Worm (Caenorhabditis elegans) whole organism, young adult: ENCODE measurements around the gene pqn-82.
A peak's percentile ranks its signal among the peaks of the same experiment; 100 is the strongest.

Experiments used
- B0035.1 ChIP-seq: sonication (generic microtip); optimal IDR thresholded peaks from 2 replicates; lab custom pipeline; 2016; ENCODE audit warnings: missing genetic modification characterization, mild to moderate bottlenecking, missing compliant biosample characterization, missing genotype, missing genetic modification reagents
- B0261.1 ChIP-seq: sonication (generic microtip); optimal IDR thresholded peaks from 2 replicates; lab custom pipeline; 2016; ENCODE audit warnings: mild to moderate bottlenecking, missing genetic modification characterization, moderate library complexity, missing compliant biosample characterization
- B0336.3 ChIP-seq: fragments of 200-800 bp; sonication (Bioruptor generic); IDR thresholded peaks from 2 replicates; pipeline ENCODE4 v1.3.6; 2022; ENCODE audit warnings: missing genetic modification characterization, missing compliant biosample characterization
- F10E7.11 ChIP-seq: sonication (generic microtip); optimal IDR thresholded peaks from 2 replicates; lab custom pipeline; 2017; ENCODE audit warnings: mild to moderate bottlenecking, missing genetic modification characterization, moderate library complexity, missing compliant biosample characterization
- F22D6.2 ChIP-seq: sonication (generic microtip); optimal IDR thresholded peaks from 2 replicates; lab custom pipeline; 2016; ENCODE audit warnings: mild to moderate bottlenecking, missing genetic modification characterization, missing compliant biosample characterization
- F33H1.4 ChIP-seq: fragments of 200-800 bp; sonication (Bioruptor generic); IDR thresholded peaks from 2 replicates; pipeline ENCODE4 v1.3.6; 2022; ENCODE audit warnings: missing genetic modification reagents, missing genetic modification characterization, missing compliant biosample characterization
- F52B5.7 ChIP-seq: sonication (generic microtip); optimal IDR thresholded peaks from 2 replicates; lab custom pipeline; 2016; ENCODE audit warnings: mild to moderate bottlenecking, missing genetic modification characterization, missing compliant biosample characterization
- K12H6.12 ChIP-seq: fragments of 200-800 bp; sonication (Bioruptor generic); optimal IDR thresholded peaks from 2 replicates; lab custom pipeline; 2018; ENCODE audit warnings: mild to moderate bottlenecking, missing genetic modification characterization, missing compliant biosample characterization
- Y53F4B.3 ChIP-seq: fragments of 200-800 bp; sonication (Bioruptor generic); IDR thresholded peaks from 2 replicates; pipeline ENCODE4 v1.3.6; 2022; ENCODE audit warnings: missing genetic modification reagents, missing genetic modification characterization, missing compliant biosample characterization
- Y53G8AR.9 ChIP-seq: fragments of 200-800 bp; sonication (Bioruptor generic); conservative IDR thresholded peaks from 2 replicates; pipeline ENCODE4 v1.3.6; 2022; ENCODE audit warnings: missing genetic modification reagents, missing genetic modification characterization, missing compliant biosample characterization
- Y67H2A.10 ChIP-seq: fragments of 200-800 bp; sonication (Bioruptor generic); conservative IDR thresholded peaks from 2 replicates; pipeline ENCODE4 v1.3.6; 2022; ENCODE audit warnings: missing genetic modification reagents, missing genetic modification characterization, missing compliant biosample characterization
- Y79H2A.3 ChIP-seq: fragments of 200-800 bp; sonication (Bioruptor generic); conservative IDR thresholded peaks from 2 replicates; pipeline ENCODE4 v1.3.6; 2022; ENCODE audit warnings: missing genetic modification reagents, missing genetic modification characterization, missing compliant biosample characterization
- aptf-3 ChIP-seq: fragments of 200-800 bp; sonication (Bioruptor generic); IDR thresholded peaks from 2 replicates; pipeline ENCODE4 v1.3.6; 2022; ENCODE audit warnings: missing genetic modification characterization, missing compliant biosample characterization
- attf-5 ChIP-seq: fragments of 200-800 bp; sonication (Bioruptor generic); optimal IDR thresholded peaks from 2 replicates; lab custom pipeline; 2018; ENCODE audit warnings: mild to moderate bottlenecking, missing genetic modification characterization, missing compliant biosample characterization
- cebp-1 ChIP-seq, 2 experiments: fragments of 200-800 bp in 1 of 2; sonication (Bioruptor generic) in 1 of 2; sonication (generic microtip) in 1 of 2; IDR thresholded peaks in 1 of 2; optimal IDR thresholded peaks in 1 of 2; 2 replicates each; pipeline versions ENCODE4 v1.3.6 to Lab custom; 2017 to 2022; ENCODE audit warnings: missing compliant biosample characterization in 2 of 2, missing genetic modification characterization in 2 of 2, mild to moderate bottlenecking in 1 of 2, missing genetic modification reagents in 1 of 2, moderate library complexity in 1 of 2
- cebp-2 ChIP-seq: fragments of 200-800 bp; sonication (Bioruptor generic); IDR thresholded peaks from 2 replicates; pipeline ENCODE4 v1.3.6; 2022; ENCODE audit warnings: missing genetic modification characterization, missing compliant biosample characterization
- ceh-27 ChIP-seq: fragments of 200-800 bp; sonication (Bioruptor generic); optimal IDR thresholded peaks from 2 replicates; lab custom pipeline; 2018; ENCODE audit warnings: mild to moderate bottlenecking, missing genetic modification characterization, moderate library complexity, missing compliant biosample characterization
- ceh-58 ChIP-seq: fragments of 200-800 bp; sonication (Bioruptor generic); IDR thresholded peaks from 2 replicates; pipeline ENCODE4 v1.3.6; 2022; ENCODE audit warnings: missing genetic modification characterization, missing compliant biosample characterization
- die-1 ChIP-seq: sonication (generic microtip); optimal IDR thresholded peaks from 2 replicates; lab custom pipeline; 2016; ENCODE audit warnings: missing genotype, mild to moderate bottlenecking, missing genetic modification characterization, missing compliant biosample characterization
- egl-18 ChIP-seq: fragments of 200-800 bp; sonication (Bioruptor generic); IDR thresholded peaks from 2 replicates; pipeline ENCODE4 v1.3.6; 2022; ENCODE audit warnings: missing genetic modification reagents, missing genetic modification characterization, missing compliant biosample characterization
- ekl-4 ChIP-seq: fragments of 200-800 bp; sonication (Bioruptor generic); IDR thresholded peaks from 2 replicates; pipeline ENCODE4 v1.3.6; 2022; ENCODE audit warnings: missing genetic modification reagents, missing genetic modification characterization, missing compliant biosample characterization
- gei-17 ChIP-seq: fragments of 200-800 bp; sonication (Bioruptor generic); optimal IDR thresholded peaks from 2 replicates; lab custom pipeline; 2018; ENCODE audit warnings: mild to moderate bottlenecking, missing genetic modification characterization, missing compliant biosample characterization
- hlh-12 ChIP-seq: sonication (generic microtip); optimal IDR thresholded peaks from 2 replicates; lab custom pipeline; 2016; ENCODE audit warnings: missing genetic modification characterization, missing compliant biosample characterization
- hlh-26 ChIP-seq: fragments of 200-800 bp; sonication (Bioruptor generic); conservative IDR thresholded peaks from 2 replicates; pipeline ENCODE4 v1.3.6; 2022; ENCODE audit warnings: missing genetic modification reagents, missing genetic modification characterization, missing compliant biosample characterization
- hmg-1.2 ChIP-seq: fragments of 200-800 bp; sonication (Bioruptor generic); IDR thresholded peaks from 2 replicates; pipeline ENCODE4 v1.3.6; 2022; ENCODE audit warnings: missing genetic modification reagents, missing genetic modification characterization, missing compliant biosample characterization
- lin-26 ChIP-seq: fragments of 200-800 bp; sonication (Bioruptor generic); IDR thresholded peaks from 2 replicates; pipeline ENCODE4 v1.3.6; 2022; ENCODE audit warnings: missing genetic modification reagents, missing genetic modification characterization, missing compliant biosample characterization
- lin-40 ChIP-seq: sonication (generic microtip); optimal IDR thresholded peaks from 2 replicates; lab custom pipeline; 2016; ENCODE audit warnings: missing genetic modification characterization, mild to moderate bottlenecking, missing compliant biosample characterization, missing genotype, missing genetic modification reagents
- lin-54 ChIP-seq: fragments of 200-800 bp; sonication (Bioruptor generic); optimal IDR thresholded peaks from 2 replicates; lab custom pipeline; 2018; ENCODE audit warnings: mild to moderate bottlenecking, missing genetic modification characterization, missing compliant biosample characterization
- lsy-27 ChIP-seq: sonication (generic microtip); optimal IDR thresholded peaks from 2 replicates; lab custom pipeline; 2017; ENCODE audit warnings: missing genetic modification characterization, mild to moderate bottlenecking, missing compliant biosample characterization, antibody characterized with exemption, missing genotype, borderline replicate concordance; ENCODE audit not compliant: insufficient read depth
- madf-10 ChIP-seq: sonication (generic microtip); optimal IDR thresholded peaks from 2 replicates; lab custom pipeline; 2016; ENCODE audit warnings: mild to moderate bottlenecking, missing genetic modification characterization, missing compliant biosample characterization
- madf-3 ChIP-seq: fragments of 200-800 bp; sonication (Bioruptor generic); IDR thresholded peaks from 2 replicates; pipeline ENCODE4 v1.3.6; 2022; ENCODE audit warnings: missing genetic modification reagents, missing genetic modification characterization, missing compliant biosample characterization
- madf-6 ChIP-seq: fragments of 200-800 bp; sonication (Bioruptor generic); IDR thresholded peaks from 2 replicates; pipeline ENCODE4 v1.3.6; 2022; ENCODE audit warnings: missing genetic modification reagents, missing genetic modification characterization, missing compliant biosample characterization
- mel-28 ChIP-seq: sonication (generic microtip); optimal IDR thresholded peaks from 2 replicates; lab custom pipeline; 2016; ENCODE audit warnings: borderline replicate concordance, mild to moderate bottlenecking, missing genetic modification characterization, missing compliant biosample characterization
- mes-4 ChIP-seq: sonication (generic microtip); optimal IDR thresholded peaks from 2 replicates; lab custom pipeline; 2016; ENCODE audit warnings: missing genotype, missing genetic modification characterization, missing compliant biosample characterization
- nhr-27 ChIP-seq: fragments of 200-800 bp; sonication (Bioruptor generic); optimal IDR thresholded peaks from 2 replicates; lab custom pipeline; 2018; ENCODE audit warnings: mild to moderate bottlenecking, missing genetic modification characterization, moderate library complexity, missing compliant biosample characterization
- rcor-1 ChIP-seq: fragments of 200-800 bp; sonication (Bioruptor generic); IDR thresholded peaks from 2 replicates; pipeline ENCODE4 v1.3.6; 2022; ENCODE audit warnings: missing genetic modification reagents, missing genetic modification characterization, missing compliant biosample characterization
- sdz-38 ChIP-seq: sonication (generic microtip); optimal IDR thresholded peaks from 2 replicates; lab custom pipeline; 2016; ENCODE audit warnings: missing genotype, missing genetic modification characterization, missing compliant biosample characterization
- sea-2 ChIP-seq: fragments of 200-800 bp; sonication (Bioruptor generic); IDR thresholded peaks from 2 replicates; pipeline ENCODE4 v1.3.6; 2022; ENCODE audit warnings: missing genetic modification characterization, missing compliant biosample characterization
- snpc-1.1 ChIP-seq: sonication (generic microtip); optimal IDR thresholded peaks from 2 replicates; lab custom pipeline; 2017; ENCODE audit warnings: missing genetic modification characterization, mild to moderate bottlenecking, missing compliant biosample characterization, antibody characterized with exemption, moderate library complexity, missing genotype, missing genetic modification reagents; ENCODE audit not compliant: insufficient read depth
- snpc-3.4 ChIP-seq: sonication (generic microtip); optimal IDR thresholded peaks from 2 replicates; lab custom pipeline; 2017; ENCODE audit warnings: missing genetic modification characterization, mild to moderate bottlenecking, missing compliant biosample characterization, antibody characterized with exemption, moderate library complexity, missing genotype, missing genetic modification reagents
- tbp1 ChIP-seq: fragments of 200-800 bp; sonication (Bioruptor generic); optimal IDR thresholded peaks from 2 replicates; lab custom pipeline; 2018; ENCODE audit warnings: mild to moderate bottlenecking, missing genetic modification characterization, missing compliant biosample characterization
- zfh-2 ChIP-seq: fragments of 200-800 bp; sonication (Bioruptor generic); conservative IDR thresholded peaks from 2 replicates; pipeline ENCODE4 v1.3.6; 2022; ENCODE audit warnings: missing genetic modification reagents, missing genetic modification characterization, missing compliant biosample characterization
- ztf-22 ChIP-seq: fragments of 200-800 bp; sonication (Bioruptor generic); optimal IDR thresholded peaks from 2 replicates; lab custom pipeline; 2018; ENCODE audit warnings: mild to moderate bottlenecking, missing genetic modification characterization, moderate library complexity, missing compliant biosample characterization
- ztf-28 ChIP-seq: fragments of 200-800 bp; sonication (Bioruptor generic); IDR thresholded peaks from 2 replicates; pipeline ENCODE4 v1.3.6; 2022; ENCODE audit warnings: missing genetic modification reagents, missing genetic modification characterization, missing compliant biosample characterization

The pqn-82 gene

ce11 chrIII:1856175-1856574, 7.3 kb downstream of the pqn-82 start (continued):
- TF ChIP-seq aptf-3 (GFP tag; lab: Robert Waterston, UW) (no peak), snpc-1.1 (tag; lab: Kevin White, UChicago) (no peak)

ce11 chrIII:1856679-1857078, 7.8 kb downstream of the pqn-82 start:
- no peak for TF ChIP-seq sdz-38 (tag; lab: Kevin White, UChicago)
- no peak for TF ChIP-seq ztf-28 (GFP tag; lab: Robert Waterston, UW)
- TF ChIP-seq gei-17 (GFP tag; lab: Kevin White, UChicago): no peak
- TF ChIP-seq madf-6: no peak
- TF ChIP-seq ekl-4 (GFP tag; lab: Robert Waterston, UW): no peak
- no peak for TF ChIP-seq ceh-58 (GFP tag; lab: Robert Waterston, UW)

- TF ChIP-seq ztf-22 (no peak), hlh-26 (GFP tag; lab: Robert Waterston, UW) (no peak), B0035.1 (tag; lab: Kevin White, UChicago) (peak; percentile 81), Y53F4B.3 (GFP tag; lab: Robert Waterston, UW) (0 out of 2 replicates have a peak, but pooled peaks have one; percentile 22), F22D6.2 (peak; percentile 82), cebp-2 (GFP tag; lab: Robert Waterston, UW) (peak; percentile 94; the same call in 1 of the 2 replicates), die-1 (tag; lab: Kevin White, UChicago) (peak; percentile 73), sea-2 (GFP tag; lab: Robert Waterston, UW) (no peak), F10E7.11 (tag; lab: Kevin White, UChicago) (peak; percentile 75), cebp-1 (GFP tag; IDR thresholded peaks at IDR 0.05; lab: Robert Waterston, UW) (peak; percentile 47; the same call in 1 of the 2 replicates), cebp-1 (tag; optimal IDR thresholded peaks at IDR 0.05; lab: Kevin White, UChicago) (peak; percentile 94), ceh-27 (GFP tag; lab: Kevin White, UChicago) (peak; percentile 86), Y79H2A.3 (GFP tag; lab: Robert Waterston, UW) (0 out of 2 replicates have a peak, but pooled peaks have one; percentile 53), rcor-1 (GFP tag; lab: Robert Waterston, UW) (peak; percentile 97), B0261.1 (tag; lab: Kevin White, UChicago) (peak; percentile 37), Y67H2A.10 (GFP tag; lab: Robert Waterston, UW) (peak; percentile 62; the same call in 1 of the 2 replicates), lsy-27 (tag; lab: Kevin White, UChicago) (peak; percentile 64), egl-18 (GFP tag; lab: Robert Waterston, UW) (peak; percentile 72; the same call in 1 of the 2 replicates), mes-4 (tag; lab: Kevin White, UChicago) (peak; percentile 5), tbp1 (GFP tag; lab: Kevin White, UChicago) (peak; percentile 76), mel-28 (tag; lab: Kevin White, UChicago) (peak; percentile 73), hmg-1.2 (GFP tag; lab: Robert Waterston, UW) (peak; percentile 77), lin-26 (GFP tag; lab: Robert Waterston, UW) (peak; percentile 88), attf-5 (GFP tag; lab: Kevin White, UChicago) (peak; percentile 93), lin-54 (GFP tag; lab: Kevin White, UChicago) (peak; percentile 100), madf-3 (GFP tag; lab: Robert Waterston, UW) (peak; percentile 95), Y53G8AR.9 (GFP tag; lab: Robert Waterston, UW) (peak; percentile 99), F52B5.7 (tag; lab: Kevin White, UChicago) (peak; percentile 79), B0336.3 (GFP tag; lab: Robert Waterston, UW) (peak; percentile 96), madf-10 (tag; lab: Kevin White, UChicago) (peak; percentile 80), K12H6.12 (tag; lab: Kevin White, UChicago) (peak; percentile 63), lin-40 (peak; percentile 96), nhr-27 (tag; lab: Kevin White, UChicago) (peak; percentile 55), F33H1.4 (GFP tag; lab: Robert Waterston, UW) (peak; percentile 84), snpc-3.4 (peak; percentile 96), hlh-12 (no peak), zfh-2 (GFP tag; lab: Robert Waterston, UW) (peak; percentile 62)
Observed at ce11 chrIII:1859532-1859931, 10.7 kb downstream of the pqn-82 start, which contains the start of gene ddp-1. Gene ddp-1, plus strand, starts transcription at chrIII:1859888.
